Fruit fly (Drosophila melanogaster) whole organism, embryonic: ENCODE results near the gene CG3740.

Experiments
- Adf1 ChIP-seq: fragments of 200-800 bp; sonication (Bioruptor generic); IDR thresholded peaks from 2 replicates; pipeline ENCODE4 v1.3.6; 2022; ENCODE audit warnings: missing biosample characterization, missing genetic modification characterization
- Bteb2 ChIP-seq: fragments of 200-800 bp; sonication (Bioruptor generic); optimal IDR thresholded peaks from 2 replicates; lab custom pipeline; 2016; ENCODE audit warnings: missing biosample characterization, missing genetic modification characterization
- CG10431 ChIP-seq: fragments of 200-800 bp; sonication (Bioruptor generic); optimal IDR thresholded peaks from 3 replicates; lab custom pipeline; 2018; ENCODE audit warnings: missing biosample characterization, mild to moderate bottlenecking, missing genetic modification characterization
- CG11504 ChIP-seq: fragments of 200-800 bp; sonication (Bioruptor generic); optimal IDR thresholded peaks from 3 replicates; lab custom pipeline; 2019; ENCODE audit warnings: missing biosample characterization, mild to moderate bottlenecking, missing genetic modification characterization, moderate library complexity
- CG12104 ChIP-seq: fragments of 200-800 bp; sonication (Bioruptor generic); optimal IDR thresholded peaks from 3 replicates; lab custom pipeline; 2016; ENCODE audit warnings: missing biosample characterization, missing genetic modification characterization
- CG14014 ChIP-seq: fragments of 200-800 bp; sonication (Bioruptor generic); IDR thresholded peaks from 2 replicates; pipeline ENCODE4 v1.3.6; 2022; ENCODE audit warnings: missing biosample characterization, missing genetic modification characterization
- CG14710 ChIP-seq: fragments of 200-800 bp; sonication (Bioruptor generic); optimal IDR thresholded peaks from 3 replicates; lab custom pipeline; 2019; ENCODE audit warnings: missing biosample characterization, mild to moderate bottlenecking, missing genetic modification characterization, moderate library complexity
- CG15514 ChIP-seq: fragments of 200-800 bp; sonication (Bioruptor generic); optimal IDR thresholded peaks from 3 replicates; lab custom pipeline; 2017; ENCODE audit warnings: missing biosample characterization, missing genetic modification characterization, mild to moderate bottlenecking, moderate library complexity, missing genetic modification reagents
- CG18011 ChIP-seq: fragments of 200-800 bp; sonication (Bioruptor generic); optimal IDR thresholded peaks from 2 replicates; lab custom pipeline; 2017; ENCODE audit warnings: missing biosample characterization, missing genetic modification characterization, mild to moderate bottlenecking, moderate library complexity, missing genotype
- CG2202 ChIP-seq: fragments of 200-800 bp; sonication (Bioruptor generic); optimal IDR thresholded peaks from 2 replicates; lab custom pipeline; 2018; ENCODE audit warnings: missing biosample characterization, mild to moderate bottlenecking, missing genetic modification characterization
- CG2875 ChIP-seq: fragments of 200-800 bp; sonication (Bioruptor generic); optimal IDR thresholded peaks from 2 replicates; lab custom pipeline; 2017; ENCODE audit warnings: missing biosample characterization, mild to moderate bottlenecking, missing genetic modification characterization, missing genetic modification reagents
- CG3065 ChIP-seq: fragments of 200-800 bp; sonication (Bioruptor generic); optimal IDR thresholded peaks from 2 replicates; lab custom pipeline; 2016; ENCODE audit warnings: missing biosample characterization, missing genetic modification characterization
- CG4707 ChIP-seq: fragments of 200-800 bp; sonication (Bioruptor generic); optimal IDR thresholded peaks from 2 replicates; lab custom pipeline; 2018; ENCODE audit warnings: missing biosample characterization, mild to moderate bottlenecking, missing genetic modification characterization, moderate library complexity
- CG6272 ChIP-seq: fragments of 200-800 bp; sonication (Bioruptor generic); IDR thresholded peaks from 2 replicates; pipeline ENCODE4 v1.3.6; 2022; ENCODE audit warnings: missing biosample characterization, missing genetic modification characterization
- CG6813 ChIP-seq: fragments of 200-800 bp; sonication (Bioruptor generic); optimal IDR thresholded peaks from 2 replicates; lab custom pipeline; 2017; ENCODE audit warnings: missing biosample characterization, missing genetic modification characterization, mild to moderate bottlenecking, moderate library complexity, missing genetic modification reagents
- CG8359 ChIP-seq: fragments of 200-800 bp; sonication (Bioruptor generic); optimal IDR thresholded peaks from 2 replicates; lab custom pipeline; 2017; ENCODE audit warnings: missing biosample characterization, mild to moderate bottlenecking, missing genetic modification characterization, borderline replicate concordance
- CoRest ChIP-seq: fragments of 200-800 bp; sonication (Bioruptor generic); optimal IDR thresholded peaks from 3 replicates; lab custom pipeline; 2018; ENCODE audit warnings: missing biosample characterization, mild to moderate bottlenecking, missing genetic modification characterization, moderate library complexity
- D ChIP-seq, 2 experiments: fragments of 200-800 bp in 1 of 2; fragments of >200 bp in 1 of 2; sonication (Bioruptor generic) in 1 of 2; optimal IDR thresholded peaks; 2 replicates in 1 of 2; 3 replicates in 1 of 2; lab custom pipeline; 2017; ENCODE audit warnings: mild to moderate bottlenecking in 1 of 2, missing biosample characterization in 1 of 2, missing genetic modification characterization in 1 of 2, missing genetic modification reagents in 1 of 2
- D19A ChIP-seq: fragments of 200-800 bp; optimal IDR thresholded peaks from 3 replicates; lab custom pipeline; 2019; ENCODE audit warnings: missing biosample characterization, mild to moderate bottlenecking, missing genetic modification characterization, moderate library complexity
- Dad ChIP-seq: fragments of 200-800 bp; sonication (Bioruptor generic); optimal IDR thresholded peaks from 3 replicates; lab custom pipeline; 2016; ENCODE audit warnings: missing biosample characterization, missing genetic modification characterization
- Dbx ChIP-seq: fragments of 200-800 bp; sonication (Bioruptor generic); IDR thresholded peaks from 3 replicates; pipeline ENCODE4 v1.3.6; 2022; ENCODE audit warnings: missing biosample characterization, missing genetic modification characterization
- Fer1 ChIP-seq: fragments of 200-800 bp; sonication (Bioruptor generic); optimal IDR thresholded peaks from 2 replicates; lab custom pipeline; 2017; ENCODE audit warnings: missing biosample characterization, mild to moderate bottlenecking, missing genetic modification characterization
- Hsf ChIP-seq: fragments of 200-800 bp; sonication (Bioruptor generic); optimal IDR thresholded peaks from 3 replicates; lab custom pipeline; 2016; ENCODE audit warnings: missing biosample characterization, missing genetic modification characterization
- NfI ChIP-seq: fragments of 200-800 bp; sonication (Bioruptor generic); optimal IDR thresholded peaks from 3 replicates; lab custom pipeline; 2018; ENCODE audit warnings: missing biosample characterization, mild to moderate bottlenecking, missing genetic modification characterization, moderate library complexity
- TFAM ChIP-seq: fragments of 200-800 bp; sonication (Bioruptor generic); optimal IDR thresholded peaks from 2 replicates; lab custom pipeline; 2017; ENCODE audit warnings: missing biosample characterization, missing genetic modification characterization, inconsistent platforms
- Taf1 ChIP-seq: fragments of 200-800 bp; sonication (Bioruptor generic); IDR thresholded peaks from 2 replicates; pipeline ENCODE4 v1.3.6; 2022; ENCODE audit warnings: missing biosample characterization, missing genetic modification characterization
- aop ChIP-seq: fragments of 200-800 bp; sonication (Bioruptor generic); IDR thresholded peaks from 2 replicates; pipeline ENCODE4 v1.3.6; 2022; ENCODE audit warnings: missing biosample characterization, missing genetic modification characterization
- ash1 ChIP-seq: fragments of 200-800 bp; sonication (Bioruptor generic); optimal IDR thresholded peaks from 2 replicates; lab custom pipeline; 2018; ENCODE audit warnings: missing biosample characterization, mild to moderate bottlenecking, missing genetic modification characterization
- bbx ChIP-seq: fragments of 200-800 bp; sonication (Bioruptor generic); IDR thresholded peaks from 2 replicates; pipeline ENCODE4 v1.3.6; 2022; ENCODE audit warnings: missing biosample characterization, missing genetic modification characterization; ENCODE audit not compliant: partially characterized antibody
- cad ChIP-seq: fragments of >200 bp; optimal IDR thresholded peaks from 2 replicates; lab custom pipeline; 2017; ENCODE audit warnings: missing biosample characterization, missing genetic modification characterization
- caup ChIP-seq: fragments of 200-800 bp; sonication (Bioruptor generic); optimal IDR thresholded peaks from 3 replicates; lab custom pipeline; 2017; ENCODE audit warnings: missing biosample characterization, mild to moderate bottlenecking, missing genetic modification characterization, moderate library complexity; ENCODE audit not compliant: severe bottlenecking
- crol ChIP-seq: fragments of 200-800 bp; sonication (Bioruptor generic); IDR thresholded peaks from 2 replicates; pipeline ENCODE4 v1.3.6; 2022; ENCODE audit warnings: missing biosample characterization, missing genetic modification characterization
- dati ChIP-seq: fragments of 200-800 bp; sonication (Bioruptor generic); IDR thresholded peaks from 2 replicates; pipeline ENCODE4 v1.3.6; 2022; ENCODE audit warnings: missing biosample characterization, missing genetic modification characterization
- exex ChIP-seq: fragments of 200-800 bp; sonication (Bioruptor generic); optimal IDR thresholded peaks from 4 replicates; lab custom pipeline; 2018; ENCODE audit warnings: missing biosample characterization, mild to moderate bottlenecking, missing genetic modification characterization, moderate library complexity
- fd64A ChIP-seq: fragments of 200-800 bp; sonication (Bioruptor generic); optimal IDR thresholded peaks from 3 replicates; lab custom pipeline; 2018; ENCODE audit warnings: missing biosample characterization, mild to moderate bottlenecking, missing genetic modification characterization
- fd96Cb ChIP-seq: fragments of 200-800 bp; sonication (Bioruptor generic); optimal IDR thresholded peaks from 2 replicates; lab custom pipeline; 2018; ENCODE audit warnings: missing biosample characterization, mild to moderate bottlenecking, missing genetic modification characterization, moderate library complexity
- fru ChIP-seq: fragments of >200 bp; optimal IDR thresholded peaks from 2 replicates; lab custom pipeline; 2017
- gfzf ChIP-seq: fragments of 200-800 bp; sonication (Bioruptor generic); optimal IDR thresholded peaks from 2 replicates; lab custom pipeline; 2016; ENCODE audit warnings: missing biosample characterization, mild to moderate bottlenecking, missing genetic modification characterization, moderate library complexity
- lilli ChIP-seq: fragments of 200-800 bp; sonication (Bioruptor generic); optimal IDR thresholded peaks from 3 replicates; lab custom pipeline; 2016; ENCODE audit warnings: missing biosample characterization, missing genetic modification characterization
- luna ChIP-seq: fragments of 200-800 bp; sonication (Bioruptor generic); optimal IDR thresholded peaks from 2 replicates; lab custom pipeline; 2016; ENCODE audit warnings: missing biosample characterization, missing genetic modification characterization
- org-1 ChIP-seq: fragments of 200-800 bp; sonication (Bioruptor generic); optimal IDR thresholded peaks from 2 replicates; lab custom pipeline; 2017; ENCODE audit warnings: missing biosample characterization, missing genetic modification characterization
- schlank ChIP-seq: fragments of 200-800 bp; sonication (Bioruptor generic); optimal IDR thresholded peaks from 2 replicates; lab custom pipeline; 2018; ENCODE audit warnings: missing biosample characterization, mild to moderate bottlenecking, missing genetic modification characterization
- sd ChIP-seq: fragments of 200-800 bp; sonication (Bioruptor generic); optimal IDR thresholded peaks from 3 replicates; lab custom pipeline; 2018; ENCODE audit warnings: missing biosample characterization, mild to moderate bottlenecking, missing genetic modification characterization, moderate library complexity
- shn ChIP-seq: fragments of 200-800 bp; sonication (Bioruptor generic); optimal IDR thresholded peaks from 3 replicates; lab custom pipeline; 2016; ENCODE audit warnings: missing biosample characterization, missing genetic modification characterization
- sima ChIP-seq: fragments of 200-800 bp; sonication (Bioruptor generic); optimal IDR thresholded peaks from 2 replicates; lab custom pipeline; 2016; ENCODE audit warnings: missing biosample characterization, missing genetic modification characterization
- sisA ChIP-seq: fragments of 200-800 bp; sonication (Bioruptor generic); IDR thresholded peaks from 2 replicates; pipeline ENCODE4 v1.3.6; 2022; ENCODE audit warnings: missing biosample characterization, missing genetic modification characterization
- tll ChIP-seq, 2 experiments: fragments of 200-800 bp in 1 of 2; fragments of >200 bp in 1 of 2; sonication (Bioruptor generic) in 1 of 2; optimal IDR thresholded peaks; 2 replicates each; lab custom pipeline; 2017 to 2019; ENCODE audit warnings: missing biosample characterization in 2 of 2, missing genetic modification characterization in 2 of 2, mild to moderate bottlenecking in 1 of 2, moderate library complexity in 1 of 2
- zen ChIP-seq: fragments of 200-800 bp; sonication (Bioruptor generic); optimal IDR thresholded peaks from 3 replicates; lab custom pipeline; 2018; ENCODE audit warnings: missing biosample characterization, mild to moderate bottlenecking, missing genetic modification characterization, moderate library complexity

Gene CG3740

dm6 chrX:1618727-1619581, 50.1 kb downstream of the CG3740 start (continued):
- TF ChIP-seq CG14014 (GFP tag; lab: Robert Waterston, UW): peak; percentile 82
- peak; percentile 71 for TF ChIP-seq org-1
- TF ChIP-seq CG8359 (GFP tag; lab: Kevin White, UChicago): no peak
- TF ChIP-seq D19A (tag; lab: Kevin White, UChicago): peak; percentile 59
- peak; percentile 86 for TF ChIP-seq Dbx (GFP tag; lab: Robert Waterston, UW)
- no peak for TF ChIP-seq CG2202 (tag; lab: Kevin White, UChicago)
- TF ChIP-seq CG14710: peak; percentile 9
- no peak for TF ChIP-seq ash1
- TF ChIP-seq luna: peak; percentile 46
- TF ChIP-seq Hsf (GFP tag; lab: Kevin White, UChicago): peak; percentile 86
- TF ChIP-seq CoRest: peak; percentile 83
- no peak for TF ChIP-seq bbx (GFP tag; lab: Robert Waterston, UW)
- TF ChIP-seq exex (tag; lab: Kevin White, UChicago): peak; percentile 21
- TF ChIP-seq shn (GFP tag; lab: Kevin White, UChicago): peak; percentile 84
- peak; percentile 35 for TF ChIP-seq sima
- TF ChIP-seq fru: no peak
- TF ChIP-seq tll (GFP tag; optimal IDR thresholded peaks at IDR 0.05; lab: Kevin White, UChicago): no peak
- peak; percentile 66 for TF ChIP-seq CG6813
- TF ChIP-seq caup (GFP tag; lab: Kevin White, UChicago): peak; percentile 69
- TF ChIP-seq CG6272 (GFP tag; lab: Robert Waterston, UW): peak; percentile 82
- TF ChIP-seq D (optimal IDR thresholded peaks at IDR 0.05; lab: Kevin White, UChicago): no peak
- peak; percentile 41 for TF ChIP-seq D (GFP tag; optimal IDR thresholded peaks at IDR 0.05; lab: Kevin White, UChicago)
- TF ChIP-seq Bteb2 (GFP tag; lab: Kevin White, UChicago): peak; percentile 74
- TF ChIP-seq NfI (GFP tag; lab: Kevin White, UChicago): peak; percentile 73
- TF ChIP-seq CG2875 (GFP tag; lab: Kevin White, UChicago): peak; percentile 42
- peak; percentile 73 for TF ChIP-seq Taf1
- peak; percentile 82 for TF ChIP-seq sisA (GFP tag; lab: Robert Waterston, UW)
- TF ChIP-seq schlank (tag; lab: Kevin White, UChicago): peak; percentile 61
- no peak for TF ChIP-seq TFAM (GFP tag; lab: Kevin White, UChicago)
- TF ChIP-seq crol (GFP tag; lab: Robert Waterston, UW): peak; percentile 78
- peak; percentile 80 for TF ChIP-seq CG11504 (tag; lab: Kevin White, UChicago)
- no peak for TF ChIP-seq CG4707 (GFP tag; lab: Kevin White, UChicago)
- no peak for TF ChIP-seq Fer1 (GFP tag; lab: Kevin White, UChicago)
- peak; percentile 34 for TF ChIP-seq CG10431 (GFP tag; lab: Kevin White, UChicago)
- no peak for TF ChIP-seq aop (GFP tag; lab: Robert Waterston, UW)
- no peak; the same call in 1 of the 2 replicates for TF ChIP-seq dati (GFP tag; lab: Robert Waterston, UW)
- TF ChIP-seq cad (GFP tag; lab: Kevin White, UChicago): no peak
- peak; percentile 91 for TF ChIP-seq lilli
- peak; percentile 78 for TF ChIP-seq fd96Cb (tag; lab: Kevin White, UChicago)
- TF ChIP-seq CG12104: no peak
- TF ChIP-seq CG18011: peak; percentile 66
- peak; percentile 63 for TF ChIP-seq Adf1 (GFP tag; lab: Robert Waterston, UW)
- peak; percentile 81 for TF ChIP-seq Dad (GFP tag; lab: Kevin White, UChicago)
- peak; percentile 41 for TF ChIP-seq sd (tag; lab: Kevin White, UChicago)
- peak; percentile 17 for TF ChIP-seq zen (tag; lab: Kevin White, UChicago)
- TF ChIP-seq CG3065 (GFP tag; lab: Kevin White, UChicago): peak; percentile 35
- TF ChIP-seq CG15514: peak; percentile 56
- no peak for TF ChIP-seq gfzf (GFP tag; lab: Kevin White, UChicago)
- peak; percentile 6 for TF ChIP-seq fd64A (GFP tag; lab: Kevin White, UChicago)
